Fruit fly (Drosophila melanogaster): ENCODE results near the gene bif.
A peak's percentile ranks its signal among the peaks of the same experiment; 100 is the strongest.

bif gene

DNA sequence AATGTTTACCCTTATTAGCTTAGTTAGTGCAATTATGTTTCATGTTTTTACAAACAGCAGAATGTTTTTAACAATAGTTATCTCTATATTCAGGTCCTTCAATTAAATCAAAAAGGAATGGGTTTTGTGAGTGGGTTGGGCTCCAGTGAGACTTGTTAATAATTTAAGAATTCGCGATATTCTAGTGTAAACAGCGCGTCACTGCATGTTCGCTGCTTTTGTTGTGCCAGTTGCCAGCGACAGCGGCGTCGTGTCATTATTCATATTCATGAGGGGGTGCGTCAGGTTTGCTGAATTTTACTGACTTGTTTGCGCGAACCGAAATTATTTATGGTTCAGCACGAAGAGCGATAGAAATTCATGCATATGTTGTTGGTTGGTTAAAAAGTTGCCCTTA is 36.5 kb downstream of the bif start, which contains the start of gene Amun (continued):
- no peak for TF ChIP-seq CG34406 (GFP tag; optimal IDR thresholded peaks at IDR 0.05)
- TF ChIP-seq achi (GFP tag; optimal IDR thresholded peaks at IDR 0.05) = peak; percentile 11
- no peak for TF ChIP-seq ss (GFP tag; optimal IDR thresholded peaks at IDR 0.05)
- no peak for TF ChIP-seq CG8632 (GFP tag; optimal IDR thresholded peaks at IDR 0.05)
- peak; percentile 22 for TF ChIP-seq Ets21C (GFP tag; optimal IDR thresholded peaks at IDR 0.05)
- TF ChIP-seq acj6 (GFP tag; optimal IDR thresholded peaks at IDR 0.05) = peak; percentile 57
- peak; percentile 41 for TF ChIP-seq eg (GFP tag; IDR thresholded peaks at IDR 0.05)
- no peak for TF ChIP-seq fd85E (GFP tag; optimal IDR thresholded peaks at IDR 0.05)
- peak; percentile 62 for TF ChIP-seq fkh (GFP tag; optimal IDR thresholded peaks at IDR 0.05)
- peak; percentile 42 for TF ChIP-seq CG3032 (tag; optimal IDR thresholded peaks at IDR 0.05)
- peak; percentile 44 for TF ChIP-seq net (GFP tag; optimal IDR thresholded peaks at IDR 0.05)
- TF ChIP-seq CG6808 (GFP tag; optimal IDR thresholded peaks at IDR 0.05) = peak; percentile 36
- peak; percentile 51 for TF ChIP-seq CG10669 (GFP tag; optimal IDR thresholded peaks at IDR 0.05)
- peak; percentile 41 for TF ChIP-seq svp (GFP tag)
- TF ChIP-seq Eip75B (GFP tag; optimal IDR thresholded peaks at IDR 0.05) = peak; percentile 36
- TF ChIP-seq spab (GFP tag; optimal IDR thresholded peaks at IDR 0.05) = peak; percentile 6
- TF ChIP-seq vri (GFP tag; optimal IDR thresholded peaks at IDR 0.05) = peak; percentile 41
- no peak for TF ChIP-seq Gug (GFP tag; IDR thresholded peaks at IDR 0.05)
- no peak for TF ChIP-seq CG8319 (GFP tag; optimal IDR thresholded peaks at IDR 0.05)
- peak; percentile 16 for TF ChIP-seq CG4318 (GFP tag; optimal IDR thresholded peaks at IDR 0.05)
- peak; percentile 48 for TF ChIP-seq lz (GFP tag; optimal IDR thresholded peaks at IDR 0.05)
- TF ChIP-seq Blimp-1 (GFP tag; optimal IDR thresholded peaks at IDR 0.05) = no peak

DNA sequence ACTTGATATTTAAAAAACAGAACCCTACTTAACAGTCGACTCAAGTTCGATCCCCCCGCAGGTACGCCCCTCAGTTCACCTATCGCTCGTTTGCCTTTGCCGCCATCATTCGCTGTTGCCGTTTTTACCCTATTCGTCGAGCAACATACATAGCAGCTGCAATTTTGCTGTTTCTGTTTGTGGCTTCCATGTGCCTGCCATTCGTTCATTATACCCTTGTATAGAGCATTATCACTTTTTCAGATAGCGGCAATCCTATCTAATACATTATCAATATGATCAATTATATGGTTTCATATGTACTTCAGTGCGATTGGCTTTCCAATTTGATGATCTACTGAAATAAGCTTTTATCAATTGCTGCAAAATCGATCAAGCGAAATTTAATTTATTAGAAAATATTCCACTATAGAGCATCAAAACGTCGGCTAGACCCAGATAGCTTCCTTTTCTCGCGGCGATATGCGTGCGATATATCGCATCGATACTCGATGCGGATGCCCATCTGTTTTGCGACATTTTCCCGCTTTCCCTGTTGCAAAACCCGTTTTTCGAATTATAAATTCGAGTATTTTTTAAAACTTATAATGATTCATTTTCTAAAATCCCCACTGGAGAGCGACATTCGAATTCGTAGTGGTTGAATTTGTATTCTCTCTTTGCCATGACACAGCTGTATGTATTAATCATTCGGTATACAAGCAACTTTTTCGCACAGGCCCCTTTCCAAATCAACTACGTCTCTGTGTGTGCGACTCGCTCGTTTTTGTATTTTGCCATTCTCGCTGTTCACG is 37.4 kb downstream of the bif start:
- TF ChIP-seq Sox14 (GFP tag; optimal IDR thresholded peaks at IDR 0.05) (peak; percentile 93), CG6792 (GFP tag; optimal IDR thresholded peaks at IDR 0.05) (peak; percentile 85), cyc (GFP tag; optimal IDR thresholded peaks at IDR 0.05) (peak; percentile 90), OdsH (GFP tag; optimal IDR thresholded peaks at IDR 0.05) (peak; percentile 92), CG7368 (GFP tag; optimal IDR thresholded peaks at IDR 0.05) (peak; percentile 73), Ets21C (GFP tag; optimal IDR thresholded peaks at IDR 0.05) (peak; percentile 86), lz (GFP tag; optimal IDR thresholded peaks at IDR 0.05) (peak; percentile 90), achi (GFP tag; optimal IDR thresholded peaks at IDR 0.05) (peak; percentile 82), CG8119 (GFP tag; IDR thresholded peaks at IDR 0.05) (peak; percentile 93), Ets96B (tag; optimal IDR thresholded peaks at IDR 0.05) (peak; percentile 93), CG6854 (GFP tag; optimal IDR thresholded peaks at IDR 0.05) (peak; percentile 75), CG1621 (tag; optimal IDR thresholded peaks at IDR 0.05) (peak; percentile 80), Sox15 (GFP tag; optimal IDR thresholded peaks at IDR 0.05) (peak; percentile 84), CG11294 (GFP tag; IDR thresholded peaks at IDR 0.05) (peak; percentile 67), CG3032 (tag; optimal IDR thresholded peaks at IDR 0.05) (peak; percentile 92), dac (GFP tag; optimal IDR thresholded peaks at IDR 0.05) (peak; percentile 73), CG6163 (GFP tag; IDR thresholded peaks at IDR 0.05) (peak; percentile 93), fkh (GFP tag; optimal IDR thresholded peaks at IDR 0.05) (peak; percentile 37), Eip75B (GFP tag; optimal IDR thresholded peaks at IDR 0.05) (peak; percentile 89), vri (GFP tag; optimal IDR thresholded peaks at IDR 0.05) (peak; percentile 76), CG31627 (GFP tag; optimal IDR thresholded peaks at IDR 0.05) (peak; percentile 88), eg (GFP tag; IDR thresholded peaks at IDR 0.05) (peak; percentile 77), net (GFP tag; optimal IDR thresholded peaks at IDR 0.05) (peak; percentile 92), Gug (GFP tag; IDR thresholded peaks at IDR 0.05) (peak; percentile 81), CG9139 (GFP tag; optimal IDR thresholded peaks at IDR 0.05) (peak; percentile 84), CG3919 (GFP tag; optimal IDR thresholded peaks at IDR 0.05) (peak; percentile 89), Blimp-1 (GFP tag; optimal IDR thresholded peaks at IDR 0.05) (peak; percentile 75), Smox (GFP tag; optimal IDR thresholded peaks at IDR 0.05) (peak; percentile 89), pdm3 (GFP tag; optimal IDR thresholded peaks at IDR 0.05) (peak; percentile 89), CG10669 (GFP tag; optimal IDR thresholded peaks at IDR 0.05) (peak; percentile 94), CG15336 (GFP tag; IDR thresholded peaks at IDR 0.05) (peak; percentile 91), Hr38 (GFP tag; optimal IDR thresholded peaks at IDR 0.05) (no peak), CG6808 (GFP tag; optimal IDR thresholded peaks at IDR 0.05) (peak; percentile 91), CG6276 (GFP tag; optimal IDR thresholded peaks at IDR 0.05) (peak; percentile 93), acj6 (GFP tag; optimal IDR thresholded peaks at IDR 0.05) (peak; percentile 87), CG10631 (GFP tag; optimal IDR thresholded peaks at IDR 0.05) (peak; percentile 87), CG8632 (GFP tag; optimal IDR thresholded peaks at IDR 0.05) (peak; percentile 91), Hr4 (GFP tag; optimal IDR thresholded peaks at IDR 0.05) (peak; percentile 87), Met (GFP tag; optimal IDR thresholded peaks at IDR 0.05) (peak; percentile 91)
